Worm (Caenorhabditis elegans) whole organism, young adult: ENCODE results near the gene str-262.

Experiments
- B0019.2 ChIP-seq: fragments of 200-800 bp; sonication (Bioruptor generic); conservative IDR thresholded peaks from 2 replicates; pipeline ENCODE4 v1.3.6; 2022; ENCODE audit warnings: missing genetic modification reagents, missing genetic modification characterization, missing compliant biosample characterization
- F22D6.2 ChIP-seq: sonication (generic microtip); optimal IDR thresholded peaks from 2 replicates; lab custom pipeline; 2016; ENCODE audit warnings: mild to moderate bottlenecking, missing genetic modification characterization, missing compliant biosample characterization
- F23B12.7 ChIP-seq: sonication (generic microtip); optimal IDR thresholded peaks from 2 replicates; lab custom pipeline; 2017; ENCODE audit warnings: missing genetic modification characterization, mild to moderate bottlenecking, missing compliant biosample characterization, antibody characterized with exemption, moderate library complexity; ENCODE audit not compliant: insufficient read depth
- F55B11.4 ChIP-seq: sonication (generic microtip); optimal IDR thresholded peaks from 2 replicates; lab custom pipeline; 2016; ENCODE audit warnings: missing compliant biosample characterization, missing genetic modification characterization, borderline replicate concordance; ENCODE audit not compliant: insufficient read depth
- K11D2.4 ChIP-seq: fragments of 200-800 bp; sonication (Bioruptor generic); IDR thresholded peaks from 2 replicates; pipeline ENCODE4 v1.3.6; 2022; ENCODE audit warnings: missing genetic modification reagents, missing genetic modification characterization, missing compliant biosample characterization
- K12H6.12 ChIP-seq: fragments of 200-800 bp; sonication (Bioruptor generic); optimal IDR thresholded peaks from 2 replicates; lab custom pipeline; 2018; ENCODE audit warnings: mild to moderate bottlenecking, missing genetic modification characterization, missing compliant biosample characterization
- T26A5.8 ChIP-seq: sonication (generic microtip); optimal IDR thresholded peaks from 2 replicates; lab custom pipeline; 2016; ENCODE audit warnings: missing genetic modification characterization, missing compliant biosample characterization
- Y53F4B.3 ChIP-seq: fragments of 200-800 bp; sonication (Bioruptor generic); IDR thresholded peaks from 2 replicates; pipeline ENCODE4 v1.3.6; 2022; ENCODE audit warnings: missing genetic modification reagents, missing genetic modification characterization, missing compliant biosample characterization
- Y56A3A.18 ChIP-seq: fragments of 200-800 bp; sonication (Bioruptor generic); IDR thresholded peaks from 2 replicates; pipeline ENCODE4 v1.3.6; 2022; ENCODE audit warnings: missing genetic modification reagents, missing genetic modification characterization, missing compliant biosample characterization
- aptf-3 ChIP-seq: fragments of 200-800 bp; sonication (Bioruptor generic); IDR thresholded peaks from 2 replicates; pipeline ENCODE4 v1.3.6; 2022; ENCODE audit warnings: missing genetic modification characterization, missing compliant biosample characterization
- bed-2 ChIP-seq: fragments of 200-800 bp; sonication (Bioruptor generic); IDR thresholded peaks from 2 replicates; pipeline ENCODE4 v1.3.6; 2022; ENCODE audit warnings: missing genetic modification reagents, missing genetic modification characterization, missing compliant biosample characterization
- ceh-58 ChIP-seq: fragments of 200-800 bp; sonication (Bioruptor generic); IDR thresholded peaks from 2 replicates; pipeline ENCODE4 v1.3.6; 2022; ENCODE audit warnings: missing genetic modification characterization, missing compliant biosample characterization
- dox-1 ChIP-seq: fragments of 200-800 bp; sonication (Bioruptor generic); IDR thresholded peaks from 2 replicates; pipeline ENCODE4 v1.3.6; 2022; ENCODE audit warnings: missing genetic modification reagents, missing genetic modification characterization, missing compliant biosample characterization
- him-1 ChIP-seq: sonication (generic microtip); optimal IDR thresholded peaks from 2 replicates; lab custom pipeline; 2016; ENCODE audit warnings: missing genotype, missing genetic modification reagents, missing genetic modification characterization, missing compliant biosample characterization
- hlh-12 ChIP-seq: sonication (generic microtip); optimal IDR thresholded peaks from 2 replicates; lab custom pipeline; 2016; ENCODE audit warnings: missing genetic modification characterization, missing compliant biosample characterization
- hmg-1.2 ChIP-seq: fragments of 200-800 bp; sonication (Bioruptor generic); IDR thresholded peaks from 2 replicates; pipeline ENCODE4 v1.3.6; 2022; ENCODE audit warnings: missing genetic modification reagents, missing genetic modification characterization, missing compliant biosample characterization
- hsf-1 ChIP-seq: fragments of 200-800 bp; sonication (Bioruptor generic); IDR thresholded peaks from 2 replicates; pipeline ENCODE4 v1.3.6; 2022; ENCODE audit warnings: missing genetic modification reagents, missing genetic modification characterization, missing compliant biosample characterization
- lag-1 ChIP-seq: fragments of 200-800 bp; sonication (Bioruptor generic); IDR thresholded peaks from 2 replicates; pipeline ENCODE4 v1.3.6; 2022; ENCODE audit warnings: missing genetic modification reagents, missing genetic modification characterization, missing compliant biosample characterization
- lin-35 ChIP-seq, 3 experiments: fragments of 150-350 bp in 2 of 3; sonication (generic microtip) in 1 of 3; optimal IDR thresholded peaks; 2 replicates each; lab custom pipeline; 2014 to 2018; ENCODE audit warnings: missing biosample characterization in 3 of 3, missing genetic modification characterization in 3 of 3, missing genetic modification reagents in 3 of 3
- madf-8 ChIP-seq: fragments of 200-800 bp; sonication (Bioruptor generic); conservative IDR thresholded peaks from 2 replicates; pipeline ENCODE4 v1.3.6; 2022; ENCODE audit warnings: missing genetic modification reagents, missing genetic modification characterization, missing compliant biosample characterization
- mel-28 ChIP-seq: sonication (generic microtip); optimal IDR thresholded peaks from 2 replicates; lab custom pipeline; 2016; ENCODE audit warnings: borderline replicate concordance, mild to moderate bottlenecking, missing genetic modification characterization, missing compliant biosample characterization
- nfya-1 ChIP-seq: sonication (generic microtip); optimal IDR thresholded peaks from 2 replicates; lab custom pipeline; 2017; ENCODE audit warnings: antibody characterized with exemption, missing compliant biosample characterization, missing genetic modification characterization, borderline replicate concordance; ENCODE audit not compliant: insufficient read depth
- nhr-179 ChIP-seq: sonication (generic microtip); optimal IDR thresholded peaks from 2 replicates; lab custom pipeline; 2016; ENCODE audit warnings: mild to moderate bottlenecking, missing genetic modification characterization, missing compliant biosample characterization
- snpc-1.1 ChIP-seq: sonication (generic microtip); optimal IDR thresholded peaks from 2 replicates; lab custom pipeline; 2017; ENCODE audit warnings: missing genetic modification characterization, mild to moderate bottlenecking, missing compliant biosample characterization, antibody characterized with exemption, moderate library complexity, missing genotype, missing genetic modification reagents; ENCODE audit not compliant: insufficient read depth
- snpc-1.3 ChIP-seq: sonication (generic microtip); optimal IDR thresholded peaks from 2 replicates; lab custom pipeline; 2017; ENCODE audit warnings: missing genetic modification characterization, mild to moderate bottlenecking, missing compliant biosample characterization, antibody characterized with exemption, moderate library complexity, missing genotype, missing genetic modification reagents; ENCODE audit not compliant: insufficient read depth
- snpc-4 ChIP-seq, 5 experiments: fragments of 150-350 bp in 1 of 5; sonication (generic microtip) in 4 of 5; optimal IDR thresholded peaks; 2 replicates each; lab custom pipeline; 2014 to 2018; ENCODE audit warnings: missing genetic modification characterization in 5 of 5, missing biosample characterization in 3 of 5, antibody characterized with exemption in 2 of 5, mild to moderate bottlenecking in 2 of 5, missing compliant biosample characterization in 2 of 5, missing genotype in 2 of 5, moderate library complexity in 2 of 5, missing genetic modification reagents in 1 of 5
- unc-62 ChIP-seq: fragments of 150-350 bp; optimal IDR thresholded peaks from 2 replicates; lab custom pipeline; 2014; ENCODE audit warnings: missing biosample characterization, missing genetic modification reagents, missing genetic modification characterization
- zfh-2 ChIP-seq: fragments of 200-800 bp; sonication (Bioruptor generic); conservative IDR thresholded peaks from 2 replicates; pipeline ENCODE4 v1.3.6; 2022; ENCODE audit warnings: missing genetic modification reagents, missing genetic modification characterization, missing compliant biosample characterization
- zim-3 ChIP-seq: sonication (generic microtip); optimal IDR thresholded peaks from 2 replicates; lab custom pipeline; 2017; ENCODE audit warnings: mild to moderate bottlenecking, missing genetic modification characterization, moderate library complexity, missing compliant biosample characterization

Gene str-262

ce11 chrV:797241-797640 lies 44.7 kb upstream of the str-262 start:
- TF ChIP-seq snpc-1.1 (tag; lab: Kevin White, UChicago) (peak; percentile 3), zim-3 (tag; lab: Kevin White, UChicago) (no peak), snpc-4 (GFP tag; optimal IDR thresholded peaks at IDR 0.05; lab: Kevin White, UChicago) (no peak), snpc-4 (tag; optimal IDR thresholded peaks at IDR 0.05; lab: Kevin White, UChicago) (peak in 3 of 4 experiments; percentile 37 to 82 (median 78))

ce11 chrV:794092-794491 lies 41.5 kb upstream of the str-262 start:
- TF ChIP-seq Y56A3A.18 (GFP tag; lab: Robert Waterston, UW) (no peak), ceh-58 (GFP tag; lab: Robert Waterston, UW) (0 out of 2 replicates have a peak, but pooled peaks have one; percentile 59)

- TF ChIP-seq mel-28 (tag; lab: Kevin White, UChicago) = no peak
- TF ChIP-seq bed-2 = no peak
- TF ChIP-seq F23B12.7 (tag; lab: Kevin White, UChicago) = no peak
- TF ChIP-seq zfh-2 (GFP tag; lab: Robert Waterston, UW) = no peak
- TF ChIP-seq dox-1 = no peak
- TF ChIP-seq lag-1 = no peak
Measured at ce11 chrV:782432-782831, 29.9 kb upstream of the str-262 start, which contains the start of gene srab-16. Gene srab-16 (plus strand): TSS chrV:782732.

ce11 chrV:779999-780398 lies 27.4 kb upstream of the str-262 start, which contains the start of gene srbc-60:
Gene srbc-60 (plus strand): TSS chrV:780299.
- TF ChIP-seq zfh-2 (GFP tag; lab: Robert Waterston, UW) (no peak), hlh-12 (tag; lab: Kevin White, UChicago) (no peak), zim-3 (tag; lab: Kevin White, UChicago) (no peak), him-1 (tag; lab: Kevin White, UChicago) (no peak), nfya-1 (tag; lab: Kevin White, UChicago) (no peak), snpc-1.3 (tag; lab: Kevin White, UChicago) (no peak), K12H6.12 (tag; lab: Kevin White, UChicago) (no peak), hsf-1 (GFP tag; lab: Robert Waterston, UW) (no peak), lin-35 (GFP tag; optimal IDR thresholded peaks at IDR 0.05; lab: Kevin White, UChicago) (no peak)

ce11 chrV:778339-778738 lies 25.8 kb upstream of the str-262 start, which contains the start of gene srbc-59:
Gene srbc-59 (plus strand): TSS chrV:778639.
- TF ChIP-seq aptf-3 = no peak
- TF ChIP-seq hsf-1 (GFP tag; lab: Robert Waterston, UW) = no peak
- TF ChIP-seq F55B11.4 (tag; lab: Kevin White, UChicago) = no peak
- no peak for TF ChIP-seq hmg-1.2 (GFP tag; lab: Robert Waterston, UW)
- no peak for TF ChIP-seq nfya-1 (tag; lab: Kevin White, UChicago)
- TF ChIP-seq madf-8 = no peak
- TF ChIP-seq B0019.2 = no peak
- no peak for TF ChIP-seq zfh-2 (GFP tag; lab: Robert Waterston, UW)
- no peak for TF ChIP-seq F22D6.2 (tag; lab: Kevin White, UChicago)
- no peak for TF ChIP-seq Y53F4B.3 (GFP tag; lab: Robert Waterston, UW)
- TF ChIP-seq T26A5.8 (tag; lab: Kevin White, UChicago) = no peak
- TF ChIP-seq nhr-179 = no peak
- TF ChIP-seq K11D2.4 (GFP tag; lab: Robert Waterston, UW) = no peak
- TF ChIP-seq lag-1 = no peak
- no peak for TF ChIP-seq unc-62 (GFP tag; lab: Kevin White, UChicago)
- TF ChIP-seq, all 124 proteins: peak for 0
